ENCODE assay signal across 1 fruit fly cellular context in the genomic region with DNA sequence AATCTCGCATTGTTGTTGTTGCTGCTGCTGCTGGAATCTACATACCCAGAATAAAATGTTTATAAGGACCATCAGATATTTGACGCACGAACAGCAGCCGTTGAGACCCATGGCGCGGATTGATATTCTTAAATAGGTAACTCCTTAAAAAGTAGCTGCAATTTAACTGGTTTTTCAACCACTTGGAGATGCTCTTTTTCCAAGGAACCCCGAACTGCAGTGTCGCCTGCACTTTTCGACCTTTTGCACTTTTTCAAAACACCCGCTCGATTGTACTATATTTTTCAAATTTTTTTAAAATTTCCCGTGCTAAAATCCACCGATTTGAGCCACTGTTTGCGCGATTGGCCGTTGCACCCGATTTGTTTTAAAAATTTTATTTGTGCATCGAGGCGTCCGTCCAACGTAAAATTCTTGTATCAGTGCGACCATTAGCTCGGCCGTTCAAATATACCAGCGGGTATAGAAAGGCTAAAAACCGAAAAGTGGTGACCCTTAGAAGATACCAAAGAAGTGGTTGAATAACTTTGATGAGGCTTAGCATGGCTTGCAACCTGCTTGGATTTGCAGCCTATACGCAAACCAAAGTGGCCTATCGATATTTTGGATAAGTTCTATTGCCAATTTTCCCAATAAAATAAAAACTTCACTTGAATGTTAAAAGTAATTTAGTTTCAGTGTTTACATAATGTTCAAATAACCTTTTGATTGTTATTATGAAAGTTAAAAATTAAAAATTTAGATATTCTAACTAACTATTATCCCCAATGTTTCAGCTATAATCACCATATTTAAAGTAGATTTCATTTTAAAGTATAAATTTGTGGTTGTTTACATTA.
TF ChIP-seq lines count a peak whose summit lies in the region.

A gene (minus strand): TSS at position 457 of the 839 bp plus-strand sequence.

TF ChIP-seq in whole organism, embryonic, 481 proteins besides CTCF, POLR2A, EP300 and RAD21 (continued from another document):
- no peak for TF ChIP-seq en (GFP tag; optimal IDR thresholded peaks at IDR 0.05; lab: Kevin White, UChicago)
- peak; percentile 6 for TF ChIP-seq CG17912 (GFP tag; optimal IDR thresholded peaks at IDR 0.05; lab: Kevin White, UChicago)
- no peak for TF ChIP-seq Hr39 (optimal IDR thresholded peaks at IDR 0.05; lab: Kevin White, UChicago)
- TF ChIP-seq sisA (GFP tag; IDR thresholded peaks at IDR 0.05; lab: Robert Waterston, UW), result no peak
- TF ChIP-seq croc (GFP tag; conservative IDR thresholded peaks at IDR 0.05; lab: Robert Waterston, UW), result no peak
- no peak for TF ChIP-seq CG10959 (GFP tag; IDR thresholded peaks at IDR 0.05; lab: Robert Waterston, UW)
- peak in 1 of 2 experiments; percentile 97 for TF ChIP-seq Pdp1 (GFP tag; optimal IDR thresholded peaks at IDR 0.05; lab: Kevin White, UChicago)
- TF ChIP-seq gro (GFP tag; optimal IDR thresholded peaks at IDR 0.05; lab: Kevin White, UChicago), result no peak
- TF ChIP-seq repo (GFP tag; optimal IDR thresholded peaks at IDR 0.05; lab: Kevin White, UChicago), result no peak
- no peak for TF ChIP-seq eve (GFP tag; optimal IDR thresholded peaks at IDR 0.05; lab: Kevin White, UChicago)
- peak; percentile 74 for TF ChIP-seq Ets97D (GFP tag; optimal IDR thresholded peaks at IDR 0.05; lab: Kevin White, UChicago)
- TF ChIP-seq amos (GFP tag; IDR thresholded peaks at IDR 0.05; lab: Robert Waterston, UW; ENCODE audit: partially characterized antibody), result peak; percentile 73
- TF ChIP-seq CG10543 (GFP tag; optimal IDR thresholded peaks at IDR 0.05; lab: Kevin White, UChicago), result no peak
- peak; percentile 54 for TF ChIP-seq MBD-R2 (GFP tag; IDR thresholded peaks at IDR 0.05; lab: Robert Waterston, UW)
- peak; percentile 67 for TF ChIP-seq CG13287 (GFP tag; IDR thresholded peaks at IDR 0.05; lab: Robert Waterston, UW; ENCODE audit: partially characterized antibody)
- no peak for TF ChIP-seq Hey (tag; optimal IDR thresholded peaks at IDR 0.05; lab: Kevin White, UChicago)
- TF ChIP-seq Fer2 (tag; optimal IDR thresholded peaks at IDR 0.05; lab: Kevin White, UChicago), result no peak
- no peak for TF ChIP-seq Nf-YC (tag; optimal IDR thresholded peaks at IDR 0.05; lab: Kevin White, UChicago)
- TF ChIP-seq CoRest (tag; optimal IDR thresholded peaks at IDR 0.05; lab: Kevin White, UChicago), result peak; percentile 18
- TF ChIP-seq Ssrp (tag; optimal IDR thresholded peaks at IDR 0.05; lab: Kevin White, UChicago), result no peak
- no peak for TF ChIP-seq stwl (tag; optimal IDR thresholded peaks at IDR 0.05; lab: Kevin White, UChicago)
- TF ChIP-seq CG1024 (GFP tag; IDR thresholded peaks at IDR 0.05; lab: Robert Waterston, UW), result no peak
- peak; percentile 6 for TF ChIP-seq CG12219 (GFP tag; optimal IDR thresholded peaks at IDR 0.05; lab: Kevin White, UChicago)
- no peak for TF ChIP-seq Ets65A (GFP tag; lab: Kevin White, UChicago)
- TF ChIP-seq CG11456 (GFP tag; IDR thresholded peaks at IDR 0.05; lab: Robert Waterston, UW), result no peak
- TF ChIP-seq CG14050 (GFP tag; IDR thresholded peaks at IDR 0.05; lab: Robert Waterston, UW), result no peak
- no peak for TF ChIP-seq zfh2 (GFP tag; optimal IDR thresholded peaks at IDR 0.05; lab: Kevin White, UChicago)
- peak; percentile 4 for TF ChIP-seq lab (GFP tag; optimal IDR thresholded peaks at IDR 0.05; lab: Kevin White, UChicago)
- TF ChIP-seq cas (GFP tag; IDR thresholded peaks at IDR 0.05; lab: Robert Waterston, UW), result no peak
- no peak for TF ChIP-seq CG5245 (GFP tag; optimal IDR thresholded peaks at IDR 0.05; lab: Kevin White, UChicago)
- no peak for TF ChIP-seq Six4 (GFP tag; optimal IDR thresholded peaks at IDR 0.05; lab: Kevin White, UChicago)
- TF ChIP-seq CG33557 (GFP tag; optimal IDR thresholded peaks at IDR 0.05; lab: Kevin White, UChicago), result no peak
- no peak for TF ChIP-seq CG32532 (GFP tag; IDR thresholded peaks at IDR 0.05; lab: Robert Waterston, UW)
- TF ChIP-seq crp (GFP tag; optimal IDR thresholded peaks at IDR 0.05; lab: Kevin White, UChicago), result no peak
- 0 out of 2 replicates have a peak, but pooled peaks have one; percentile 37 for TF ChIP-seq tna (GFP tag; IDR thresholded peaks at IDR 0.05; lab: Robert Waterston, UW; ENCODE audit: partially characterized antibody)
- no peak for TF ChIP-seq grn (GFP tag; optimal IDR thresholded peaks at IDR 0.05; lab: Kevin White, UChicago)
- no peak for TF ChIP-seq schlank (tag; optimal IDR thresholded peaks at IDR 0.05; lab: Kevin White, UChicago)
- TF ChIP-seq CG14965 (GFP tag; optimal IDR thresholded peaks at IDR 0.05; lab: Kevin White, UChicago; ENCODE audit: borderline replicate concordance), result no peak
- peak; percentile 7 for TF ChIP-seq CG9609 (GFP tag; optimal IDR thresholded peaks at IDR 0.05; lab: Kevin White, UChicago)
- TF ChIP-seq CG8281 (tag; optimal IDR thresholded peaks at IDR 0.05; lab: Kevin White, UChicago), result no peak
- TF ChIP-seq jumu (GFP tag; optimal IDR thresholded peaks at IDR 0.05; lab: Kevin White, UChicago), result no peak
- no peak for TF ChIP-seq Kr (GFP tag; optimal IDR thresholded peaks at IDR 0.05; lab: Kevin White, UChicago)
- TF ChIP-seq bowl (GFP tag; IDR thresholded peaks at IDR 0.05; lab: Robert Waterston, UW), result no peak
- TF ChIP-seq Mrtf (GFP tag; IDR thresholded peaks at IDR 0.05; lab: Robert Waterston, UW), result no peak
- no peak for TF ChIP-seq B-H2 (GFP tag; optimal IDR thresholded peaks at IDR 0.05; lab: Kevin White, UChicago)
- TF ChIP-seq HLHmδ (GFP tag; optimal IDR thresholded peaks at IDR 0.05; lab: Kevin White, UChicago), result peak; percentile 13
- no peak for TF ChIP-seq CG17385 (GFP tag; optimal IDR thresholded peaks at IDR 0.05; lab: Kevin White, UChicago)
- no peak for TF ChIP-seq CG1647 (GFP tag; optimal IDR thresholded peaks at IDR 0.05; lab: Kevin White, UChicago)
- TF ChIP-seq danr (GFP tag; IDR thresholded peaks at IDR 0.05; lab: Robert Waterston, UW), result no peak
- TF ChIP-seq zen (tag; optimal IDR thresholded peaks at IDR 0.05; lab: Kevin White, UChicago), result peak; percentile 8
- TF ChIP-seq CG12071 (GFP tag; optimal IDR thresholded peaks at IDR 0.05; lab: Kevin White, UChicago), result no peak
- TF ChIP-seq dpn (GFP tag; optimal IDR thresholded peaks at IDR 0.05; lab: Kevin White, UChicago), result peak in 1 of 2 experiments; percentile 9
- TF ChIP-seq Sry-δ (GFP tag; optimal IDR thresholded peaks at IDR 0.05; lab: Kevin White, UChicago), result peak; percentile 76
- peak; percentile 68; the same call in 3 of the 4 replicates for TF ChIP-seq Dll (GFP tag; IDR thresholded peaks at IDR 0.05; lab: Robert Waterston, UW; ENCODE audit: partially characterized antibody)
- no peak for TF ChIP-seq CG7745 (tag; optimal IDR thresholded peaks at IDR 0.05; lab: Kevin White, UChicago)
- no peak for TF ChIP-seq Antp (GFP tag; optimal IDR thresholded peaks at IDR 0.05; lab: Kevin White, UChicago)
- TF ChIP-seq CG15479 (GFP tag; optimal IDR thresholded peaks at IDR 0.05; lab: Kevin White, UChicago), result no peak
- TF ChIP-seq CG10274 (GFP tag; optimal IDR thresholded peaks at IDR 0.05; lab: Kevin White, UChicago), result no peak
- TF ChIP-seq CG14860 (GFP tag; IDR thresholded peaks at IDR 0.05; lab: Robert Waterston, UW; ENCODE audit: partially characterized antibody), result no peak
- TF ChIP-seq CG31441 (GFP tag; IDR thresholded peaks at IDR 0.05; lab: Robert Waterston, UW), result no peak
- no peak for TF ChIP-seq slbo (GFP tag; IDR thresholded peaks at IDR 0.05; lab: Robert Waterston, UW)
- TF ChIP-seq sens-2 (GFP tag; IDR thresholded peaks at IDR 0.05; lab: Robert Waterston, UW), result no peak
- peak; percentile 30; the same call in 1 of the 2 replicates for TF ChIP-seq hbn (GFP tag; IDR thresholded peaks at IDR 0.05; lab: Robert Waterston, UW; ENCODE audit: partially characterized antibody)
- no peak for TF ChIP-seq nerfin-2 (GFP tag; IDR thresholded peaks at IDR 0.05; lab: Robert Waterston, UW; ENCODE audit: partially characterized antibody)
- no peak for TF ChIP-seq lmd (GFP tag; IDR thresholded peaks at IDR 0.05; lab: Robert Waterston, UW)
- peak; percentile 24 for TF ChIP-seq CG10431 (GFP tag; optimal IDR thresholded peaks at IDR 0.05; lab: Kevin White, UChicago)
- no peak for TF ChIP-seq dmrt99B (tag; optimal IDR thresholded peaks at IDR 0.05; lab: Kevin White, UChicago)
- TF ChIP-seq CG2116 (GFP tag; optimal IDR thresholded peaks at IDR 0.05; lab: Kevin White, UChicago), result peak; percentile 32
- TF ChIP-seq Chrac-16 (GFP tag; optimal IDR thresholded peaks at IDR 0.05; lab: Kevin White, UChicago), result no peak
- TF ChIP-seq az2 (GFP tag; optimal IDR thresholded peaks at IDR 0.05; lab: Kevin White, UChicago), result no peak
- TF ChIP-seq CG3065 (GFP tag; optimal IDR thresholded peaks at IDR 0.05; lab: Kevin White, UChicago), result no peak
- TF ChIP-seq dimm (GFP tag; IDR thresholded peaks at IDR 0.05; lab: Robert Waterston, UW), result no peak
- TF ChIP-seq crol (GFP tag; IDR thresholded peaks at IDR 0.05; lab: Robert Waterston, UW), result no peak
- no peak for TF ChIP-seq CG8765 (GFP tag; IDR thresholded peaks at IDR 0.05; lab: Robert Waterston, UW)
- TF ChIP-seq peb (GFP tag; IDR thresholded peaks at IDR 0.05; lab: Robert Waterston, UW), result no peak
- no peak for TF ChIP-seq Hsf (GFP tag; optimal IDR thresholded peaks at IDR 0.05; lab: Kevin White, UChicago)
- peak; percentile 57 for TF ChIP-seq kni (GFP tag; optimal IDR thresholded peaks at IDR 0.05; lab: Kevin White, UChicago)
- TF ChIP-seq dysf (GFP tag; IDR thresholded peaks at IDR 0.05; lab: Robert Waterston, UW), result no peak
- TF ChIP-seq BEAF-32 (GFP tag; optimal IDR thresholded peaks at IDR 0.05; lab: Kevin White, UChicago), result peak; percentile 81
- TF ChIP-seq CG6791 (GFP tag; IDR thresholded peaks at IDR 0.05; lab: Robert Waterston, UW; ENCODE audit: partially characterized antibody), result peak; percentile 69
- TF ChIP-seq ci (GFP tag; IDR thresholded peaks at IDR 0.05; lab: Robert Waterston, UW), result no peak; the same call in 2 of the 3 replicates
- TF ChIP-seq dmrt11E (tag; optimal IDR thresholded peaks at IDR 0.05; lab: Kevin White, UChicago), result no peak
- TF ChIP-seq CG17829 (tag; optimal IDR thresholded peaks at IDR 0.05; lab: Kevin White, UChicago), result peak; percentile 4
- TF ChIP-seq caup (GFP tag; optimal IDR thresholded peaks at IDR 0.05; lab: Kevin White, UChicago; ENCODE audit: severe bottlenecking), result no peak
- TF ChIP-seq Fer3 (tag; optimal IDR thresholded peaks at IDR 0.05; lab: Kevin White, UChicago), result no peak
- TF ChIP-seq ewg (GFP tag; optimal IDR thresholded peaks at IDR 0.05; lab: Kevin White, UChicago), result no peak
- TF ChIP-seq bab2 (GFP tag; optimal IDR thresholded peaks at IDR 0.05; lab: Kevin White, UChicago), result no peak
- no peak for TF ChIP-seq btn (GFP tag; optimal IDR thresholded peaks at IDR 0.05; lab: Kevin White, UChicago)
- no peak for TF ChIP-seq Max (GFP tag; optimal IDR thresholded peaks at IDR 0.05; lab: Kevin White, UChicago)
- TF ChIP-seq Xbp1 (GFP tag; optimal IDR thresholded peaks at IDR 0.05; lab: Kevin White, UChicago), result no peak
- no peak for TF ChIP-seq al (GFP tag; IDR thresholded peaks at IDR 0.05; lab: Robert Waterston, UW)
- TF ChIP-seq CG1792 (GFP tag; optimal IDR thresholded peaks at IDR 0.05; lab: Kevin White, UChicago), result no peak
- no peak for TF ChIP-seq CkIIα-i1 (GFP tag; IDR thresholded peaks at IDR 0.05; lab: Robert Waterston, UW)
- TF ChIP-seq cwo (GFP tag; optimal IDR thresholded peaks at IDR 0.05; lab: Kevin White, UChicago), result no peak
- TF ChIP-seq sna (GFP tag; IDR thresholded peaks at IDR 0.05; lab: Robert Waterston, UW; ENCODE audit: partially characterized antibody), result 0 out of 2 replicates have a peak, but pooled peaks have one; percentile 0
- TF ChIP-seq CG8478 (optimal IDR thresholded peaks at IDR 0.05; lab: Kevin White, UChicago), result no peak
- peak; percentile 14 for TF ChIP-seq fd102C (GFP tag; optimal IDR thresholded peaks at IDR 0.05; lab: Kevin White, UChicago)
- no peak for TF ChIP-seq TFAM (GFP tag; optimal IDR thresholded peaks at IDR 0.05; lab: Kevin White, UChicago)
- no peak for TF ChIP-seq p53 (GFP tag; optimal IDR thresholded peaks at IDR 0.05; lab: Kevin White, UChicago)
- TF ChIP-seq PHDP (tag; optimal IDR thresholded peaks at IDR 0.05; lab: Kevin White, UChicago), result no peak
- no peak for TF ChIP-seq Dek (tag; optimal IDR thresholded peaks at IDR 0.05; lab: Kevin White, UChicago)
- TF ChIP-seq esg (GFP tag; conservative IDR thresholded peaks at IDR 0.05; lab: Robert Waterston, UW), result no peak
